Fruit fly (Drosophila melanogaster): ENCODE data around the gene CG10283.
A peak's percentile ranks its signal among the peaks of the same experiment; 100 is the strongest.

The CG10283 gene

dm6 chr2L:18486828-18487227 lies 2.5 kb upstream of the CG10283 start:
- TF ChIP-seq tj (GFP tag; optimal IDR thresholded peaks at IDR 0.05): no peak
- no peak for TF ChIP-seq Crg-1 (GFP tag; optimal IDR thresholded peaks at IDR 0.05)
- TF ChIP-seq Mnt (GFP tag; optimal IDR thresholded peaks at IDR 0.05): no peak
- TF ChIP-seq pad (GFP tag; optimal IDR thresholded peaks at IDR 0.05): no peak
- TF ChIP-seq CG1620 (GFP tag; optimal IDR thresholded peaks at IDR 0.05): no peak

- TF ChIP-seq CG12768 (GFP tag; optimal IDR thresholded peaks at IDR 0.05) (peak; percentile 10), cic (GFP tag; optimal IDR thresholded peaks at IDR 0.05) (peak; percentile 56), Crg-1 (GFP tag; optimal IDR thresholded peaks at IDR 0.05) (no peak), Hr96 (GFP tag; optimal IDR thresholded peaks at IDR 0.05) (no peak), CG1620 (GFP tag; optimal IDR thresholded peaks at IDR 0.05) (no peak), cnc (optimal IDR thresholded peaks at IDR 0.05) (peak in 1 of 2 experiments; percentile 9), kay (GFP tag; ENCODE audit: borderline replicate concordance) (peak; percentile 55), CG5204 (GFP tag; optimal IDR thresholded peaks at IDR 0.05) (no peak), CG7045 (GFP tag; optimal IDR thresholded peaks at IDR 0.05) (no peak)
Measured at dm6 chr2L:18485211-18485610, 898 bp upstream of the CG10283 start, which contains the start of gene grnd. Gene grnd (plus strand): TSS chr2L:18485417.

dm6 chr2L:18484040-18484381 lies 302 bp downstream of the CG10283 start:
- no peak for TF ChIP-seq tj (GFP tag; optimal IDR thresholded peaks at IDR 0.05)
- TF ChIP-seq cnc (optimal IDR thresholded peaks at IDR 0.05): no peak
- no peak for TF ChIP-seq CG33017 (tag; optimal IDR thresholded peaks at IDR 0.05)
- TF ChIP-seq Crg-1 (GFP tag; optimal IDR thresholded peaks at IDR 0.05): peak; percentile 0
- TF ChIP-seq Clk (GFP tag; optimal IDR thresholded peaks at IDR 0.05): no peak
- TF ChIP-seq CG11617 (GFP tag; optimal IDR thresholded peaks at IDR 0.05): no peak
- no peak for TF ChIP-seq CG5204 (GFP tag; optimal IDR thresholded peaks at IDR 0.05)
- TF ChIP-seq toe (GFP tag; optimal IDR thresholded peaks at IDR 0.05): no peak
- no peak for TF ChIP-seq Hr96 (GFP tag; optimal IDR thresholded peaks at IDR 0.05)

dm6 chr2L:18482989-18483388 lies 1.3 kb downstream of the CG10283 start:
- TF ChIP-seq CG11617 (GFP tag; optimal IDR thresholded peaks at IDR 0.05) (no peak), tj (GFP tag; optimal IDR thresholded peaks at IDR 0.05) (peak; percentile 57)

dm6 chr2L:18482170-18482569 lies 2.1 kb downstream of the CG10283 start:
- TF ChIP-seq pad (GFP tag; optimal IDR thresholded peaks at IDR 0.05): no peak
- no peak for TF ChIP-seq CG33017 (tag; optimal IDR thresholded peaks at IDR 0.05)
- TF ChIP-seq CG11617 (GFP tag; optimal IDR thresholded peaks at IDR 0.05): no peak
- no peak for TF ChIP-seq cnc (optimal IDR thresholded peaks at IDR 0.05)
- TF ChIP-seq CG7045 (GFP tag; optimal IDR thresholded peaks at IDR 0.05): no peak
- no peak for TF ChIP-seq bab1 (GFP tag; optimal IDR thresholded peaks at IDR 0.05)
- no peak for TF ChIP-seq CG7101 (tag; optimal IDR thresholded peaks at IDR 0.05)
- no peak for TF ChIP-seq CG5204 (GFP tag; optimal IDR thresholded peaks at IDR 0.05)
- no peak for TF ChIP-seq CG12768 (GFP tag; optimal IDR thresholded peaks at IDR 0.05)

- TF ChIP-seq Mnt (GFP tag; optimal IDR thresholded peaks at IDR 0.05): no peak
- no peak for TF ChIP-seq CG14711 (tag; optimal IDR thresholded peaks at IDR 0.05)
- TF ChIP-seq cic (GFP tag; optimal IDR thresholded peaks at IDR 0.05): no peak
- no peak for TF ChIP-seq CG33017 (tag; optimal IDR thresholded peaks at IDR 0.05)
- TF ChIP-seq CG7101 (tag; optimal IDR thresholded peaks at IDR 0.05): no peak
- no peak for TF ChIP-seq Hr96 (GFP tag; optimal IDR thresholded peaks at IDR 0.05)
- no peak for TF ChIP-seq Crg-1 (GFP tag; optimal IDR thresholded peaks at IDR 0.05)
- TF ChIP-seq toe (GFP tag; optimal IDR thresholded peaks at IDR 0.05): no peak
Measured at dm6 chr2L:18481746-18482145, 2.6 kb downstream of the CG10283 start.

dm6 chr2L:18481064-18481463 lies 3.2 kb downstream of the CG10283 start:
- no peak for TF ChIP-seq cic (GFP tag; optimal IDR thresholded peaks at IDR 0.05)

dm6 chr2L:18480326-18481028 lies 3.8 kb downstream of the CG10283 start:
- no peak for TF ChIP-seq CG14711 (tag; optimal IDR thresholded peaks at IDR 0.05)
- no peak for TF ChIP-seq bab1 (GFP tag; optimal IDR thresholded peaks at IDR 0.05)
- TF ChIP-seq ovo (GFP tag; optimal IDR thresholded peaks at IDR 0.05): no peak
- no peak for TF ChIP-seq Crg-1 (GFP tag; optimal IDR thresholded peaks at IDR 0.05)
- TF ChIP-seq CG7101 (tag; optimal IDR thresholded peaks at IDR 0.05): no peak
- TF ChIP-seq Hr96 (GFP tag; optimal IDR thresholded peaks at IDR 0.05): no peak
- TF ChIP-seq kay (GFP tag; ENCODE audit: borderline replicate concordance): no peak
- no peak for TF ChIP-seq cnc (optimal IDR thresholded peaks at IDR 0.05)
- TF ChIP-seq Mnt (GFP tag; optimal IDR thresholded peaks at IDR 0.05): no peak
- no peak for TF ChIP-seq pad (GFP tag; optimal IDR thresholded peaks at IDR 0.05)
- no peak for TF ChIP-seq CG12768 (GFP tag; optimal IDR thresholded peaks at IDR 0.05)
- no peak for TF ChIP-seq toe (GFP tag; optimal IDR thresholded peaks at IDR 0.05)
- TF ChIP-seq CG1620 (GFP tag; optimal IDR thresholded peaks at IDR 0.05): no peak
- TF ChIP-seq CG5204 (GFP tag; optimal IDR thresholded peaks at IDR 0.05): no peak
- no peak for TF ChIP-seq cic (GFP tag; optimal IDR thresholded peaks at IDR 0.05)

All from whole organism, adult.